Worm (Caenorhabditis elegans) whole organism, L4/young adult: ENCODE data around the gene M04D8.8.

Experiments used
- W03F9.2 ChIP-seq: fragments of 150-350 bp; optimal IDR thresholded peaks from 2 replicates; lab custom pipeline; 2014; ENCODE audit warnings: missing biosample characterization, missing genetic modification characterization
- dao-5 ChIP-seq: sonication (generic microtip); optimal IDR thresholded peaks from 2 replicates; lab custom pipeline; 2016; ENCODE audit warnings: missing genotype, missing genetic modification characterization, moderate library complexity, missing compliant biosample characterization
- him-1 ChIP-seq: sonication (generic microtip); optimal IDR thresholded peaks from 2 replicates; lab custom pipeline; 2016; ENCODE audit warnings: missing genotype, missing genetic modification reagents, missing genetic modification characterization, missing compliant biosample characterization

- no peak for TF ChIP-seq him-1 (tag; lab: Kevin White, UChicago)
- no peak for TF ChIP-seq W03F9.2 (tag; lab: Kevin White, UChicago)
- no peak for TF ChIP-seq dao-5 (tag; lab: Kevin White, UChicago)
Measured at ce11 chrIII:9991324-9991723, 42.7 kb upstream of the M04D8.8 start.
